Worm (Caenorhabditis elegans) whole organism, midembryonic: Measurements from ENCODE around the gene R02F11.12.

Experiments
- flt-1 ChIP-seq: fragments of 200-800 bp; sonication (Bioruptor generic); IDR thresholded peaks from 2 replicates; pipeline ENCODE4 v1.3.6; 2022; ENCODE audit warnings: missing genetic modification characterization, missing compliant biosample characterization
- ref-1 ChIP-seq: fragments of 200-800 bp; sonication (Bioruptor generic); conservative IDR thresholded peaks from 2 replicates; pipeline ENCODE4 v1.3.6; 2022; ENCODE audit warnings: missing genetic modification reagents, missing genetic modification characterization, missing compliant biosample characterization
- tab-1 ChIP-seq: fragments of 200-800 bp; sonication (Bioruptor generic); IDR thresholded peaks from 2 replicates; pipeline ENCODE4 v1.3.6; 2022; ENCODE audit warnings: missing genetic modification characterization, missing compliant biosample characterization

DNA sequence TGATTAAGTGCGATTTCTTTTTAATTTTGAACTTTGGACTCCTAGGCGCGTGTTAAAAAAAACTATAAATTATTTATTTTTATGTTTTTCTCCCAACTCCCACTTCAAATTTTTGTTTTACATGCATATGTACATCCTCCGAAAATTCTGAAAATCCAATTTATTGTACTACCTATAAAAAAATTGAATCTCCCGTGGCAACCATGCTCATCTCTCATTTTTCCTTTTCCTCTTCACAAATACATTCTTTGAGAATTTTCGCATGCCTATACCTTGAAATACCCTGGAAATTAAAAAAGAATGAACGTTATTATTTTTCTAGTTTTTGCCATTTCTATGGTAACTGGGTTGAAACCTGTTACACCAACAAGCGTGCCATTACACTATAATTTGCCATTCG, 1.6 kb upstream of the R02F11.12 start, which contains the start of gene R02F11.10:
- no peak for TF ChIP-seq tab-1 (GFP tag; lab: Robert Waterston, UW)
- no peak for TF ChIP-seq flt-1 (GFP tag; lab: Robert Waterston, UW)
- no peak for TF ChIP-seq ref-1 (GFP tag; lab: Robert Waterston, UW)
